Worm (Caenorhabditis elegans) whole organism, L3 larva: Measurements from ENCODE around the gene srh-293.
"Not testable (repeated sequence)": the region's sequence is repeated elsewhere in the genome, so short reads cannot be mapped to it uniquely, and the experiment has no call there.

ENCODE experiments used
- R02D3.7 ChIP-seq: fragments of 150-350 bp; optimal IDR thresholded peaks from 2 replicates; lab custom pipeline; 2014; ENCODE audit warnings: missing biosample characterization, missing genetic modification characterization
- nhr-12 ChIP-seq: fragments of 150-350 bp; optimal IDR thresholded peaks from 2 replicates; lab custom pipeline; 2014; ENCODE audit warnings: missing biosample characterization, missing genetic modification characterization
- nhr-67 ChIP-seq: fragments of 150-350 bp; optimal IDR thresholded peaks from 2 replicates; lab custom pipeline; 2014; ENCODE audit warnings: missing biosample characterization, missing genetic modification characterization
- sea-2 ChIP-seq: fragments of 150-350 bp; sonication (generic microtip); optimal IDR thresholded peaks from 4 replicates; lab custom pipeline; 2014; ENCODE audit warnings: missing biosample characterization, missing genetic modification reagents, missing genetic modification characterization
- snpc-4 ChIP-seq: fragments of 150-350 bp; optimal IDR thresholded peaks from 2 replicates; lab custom pipeline; 2014; ENCODE audit warnings: missing biosample characterization, missing genetic modification characterization

DNA sequence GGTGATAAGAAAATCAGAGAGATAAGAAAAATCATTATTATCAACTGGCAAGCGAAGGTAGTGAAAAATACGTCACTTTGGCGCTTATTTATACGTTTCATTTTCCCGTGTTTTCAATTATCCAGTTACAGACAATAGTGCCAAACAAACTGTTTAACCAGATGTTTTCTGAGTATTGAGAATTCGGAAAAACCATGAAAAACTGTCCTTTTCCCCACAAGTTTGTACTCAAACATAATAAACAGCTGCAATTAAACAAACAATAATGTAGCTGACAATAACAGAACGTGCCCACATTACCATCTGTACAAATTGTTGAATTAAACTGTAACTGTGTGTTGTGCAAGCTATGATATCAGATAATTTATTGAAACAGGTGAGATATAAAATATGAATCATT, 39.6 kb downstream of the srh-293 start, which contains the start of the genes F35E8.1 and F35E8.2:
- TF ChIP-seq nhr-67; nhr-12; sea-2 (GFP tag; lab: Kevin White, UChicago); R02D3.7 (tag; lab: Kevin White, UChicago); snpc-4 (tag; lab: Kevin White, UChicago): not testable (repeated sequence)
